Worm (Caenorhabditis elegans): Measurements from ENCODE around the gene C33F10.12.
A peak's percentile ranks its signal among the peaks of the same experiment; 100 is the strongest.

The C33F10.12 gene

DNA sequence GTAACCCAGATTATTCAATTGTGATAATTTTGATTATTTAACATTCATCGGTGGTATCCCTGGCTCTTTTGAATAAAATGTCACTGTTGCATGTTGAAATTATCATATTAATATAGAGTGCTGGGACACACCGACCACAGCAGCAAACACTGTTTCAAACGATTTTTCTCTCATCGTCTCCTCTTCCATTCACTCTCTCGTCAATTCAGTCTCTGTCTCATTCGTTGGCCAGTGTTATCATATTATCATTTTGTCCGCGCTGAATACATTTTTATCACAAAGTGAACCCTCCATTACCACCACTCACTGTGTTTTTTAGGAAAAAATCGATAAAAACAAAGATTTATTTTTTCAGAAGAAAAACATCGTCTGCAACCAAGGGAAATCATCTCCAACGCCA is 19.5 kb upstream of the C33F10.12 start (continued):
- TF ChIP-seq F37D6.2 (tag; optimal IDR thresholded peaks at IDR 0.05) (no peak), ceh-44 (GFP tag; IDR thresholded peaks at IDR 0.05) (no peak), snpc-4 (tag; optimal IDR thresholded peaks at IDR 0.05) (no peak), ceh-62 (tag; optimal IDR thresholded peaks at IDR 0.05) (no peak), mdt-29 (GFP tag; IDR thresholded peaks at IDR 0.05) (no peak), ZK546.5 (tag; optimal IDR thresholded peaks at IDR 0.05) (no peak), unc-130 (GFP tag; optimal IDR thresholded peaks at IDR 0.05) (no peak), zip-11 (GFP tag; IDR thresholded peaks at IDR 0.05) (no peak), mep-1 (tag; optimal IDR thresholded peaks at IDR 0.05) (no peak), nhr-42 (GFP tag; IDR thresholded peaks at IDR 0.05) (no peak), madf-5 (GFP tag; IDR thresholded peaks at IDR 0.05) (no peak), ZK337.2 (GFP tag; IDR thresholded peaks at IDR 0.05) (no peak), nhr-41 (GFP tag; IDR thresholded peaks at IDR 0.05) (no peak), php-3 (GFP tag; IDR thresholded peaks at IDR 0.05) (no peak), zfp-3 (GFP tag; conservative IDR thresholded peaks at IDR 0.05) (no peak), dmd-9 (GFP tag; IDR thresholded peaks at IDR 0.05) (no peak), mdl-1 (tag; optimal IDR thresholded peaks at IDR 0.05) (peak in 1 of 2 experiments; percentile 1), zip-2 (tag; optimal IDR thresholded peaks at IDR 0.05) (no peak), zag-1 (tag; optimal IDR thresholded peaks at IDR 0.05) (no peak), ctbp-1 (GFP tag; IDR thresholded peaks at IDR 0.05) (no peak), egl-43 (GFP tag; IDR thresholded peaks at IDR 0.05) (no peak), nhr-25 (tag; optimal IDR thresholded peaks at IDR 0.05; ENCODE audit: borderline replicate concordance, insufficient read depth) (no peak), cey-2 (tag; optimal IDR thresholded peaks at IDR 0.05; ENCODE audit: borderline replicate concordance, insufficient read depth) (no peak), F26F4.8 (GFP tag; conservative IDR thresholded peaks at IDR 0.05) (no peak), lir-3 (tag; optimal IDR thresholded peaks at IDR 0.05) (no peak), lin-15B (tag; optimal IDR thresholded peaks at IDR 0.05) (no peak), ceh-32 (tag; optimal IDR thresholded peaks at IDR 0.05; ENCODE audit: poor library complexity) (no peak), egl-27 (tag; optimal IDR thresholded peaks at IDR 0.05) (no peak), aha-1 (tag) (no peak), nhr-48 (tag; optimal IDR thresholded peaks at IDR 0.05) (no peak), hmg-1.1 (GFP tag; IDR thresholded peaks at IDR 0.05) (no peak), unc-39 (tag; optimal IDR thresholded peaks at IDR 0.05) (no peak), spr-3 (GFP tag; optimal IDR thresholded peaks at IDR 0.05) (no peak), fkh-10 (GFP tag; optimal IDR thresholded peaks at IDR 0.05) (no peak), ces-1 (GFP tag; optimal IDR thresholded peaks at IDR 0.05) (no peak), set-16 (GFP tag; IDR thresholded peaks at IDR 0.05) (no peak), lsy-2 (tag; optimal IDR thresholded peaks at IDR 0.05) (peak in 1 of 2 experiments; percentile 27), Y105C5A.15 (GFP tag; IDR thresholded peaks at IDR 0.05) (no peak), ceh-28 (tag; optimal IDR thresholded peaks at IDR 0.05) (peak; percentile 5), D1046.2 (GFP tag; IDR thresholded peaks at IDR 0.05) (no peak), lin-13 (GFP tag; optimal IDR thresholded peaks at IDR 0.05) (no peak), arid-1 (GFP tag; conservative IDR thresholded peaks at IDR 0.05) (no peak), daf-12 (tag; optimal IDR thresholded peaks at IDR 0.05) (no peak), ceh-82 (tag; optimal IDR thresholded peaks at IDR 0.05) (no peak), Y75B8A.6 (GFP tag; IDR thresholded peaks at IDR 0.05) (no peak), dve-1 (tag; optimal IDR thresholded peaks at IDR 0.05; ENCODE audit: insufficient read depth) (peak; percentile 48), mes-2 (tag; optimal IDR thresholded peaks at IDR 0.05; ENCODE audit: poor library complexity, severe bottlenecking) (peak; percentile 48), daf-19 (GFP tag; conservative IDR thresholded peaks at IDR 0.05) (no peak), F49E8.2 (tag; optimal IDR thresholded peaks at IDR 0.05; ENCODE audit: borderline replicate concordance) (no peak), lin-1 (GFP tag; IDR thresholded peaks at IDR 0.05) (no peak), daf-16 (GFP tag; optimal IDR thresholded peaks at IDR 0.05) (no peak), daf-16 (tag; optimal IDR thresholded peaks at IDR 0.05) (peak; percentile 81)
